Fruit fly (Drosophila melanogaster): ENCODE results near the gene CG15332.

DNA sequence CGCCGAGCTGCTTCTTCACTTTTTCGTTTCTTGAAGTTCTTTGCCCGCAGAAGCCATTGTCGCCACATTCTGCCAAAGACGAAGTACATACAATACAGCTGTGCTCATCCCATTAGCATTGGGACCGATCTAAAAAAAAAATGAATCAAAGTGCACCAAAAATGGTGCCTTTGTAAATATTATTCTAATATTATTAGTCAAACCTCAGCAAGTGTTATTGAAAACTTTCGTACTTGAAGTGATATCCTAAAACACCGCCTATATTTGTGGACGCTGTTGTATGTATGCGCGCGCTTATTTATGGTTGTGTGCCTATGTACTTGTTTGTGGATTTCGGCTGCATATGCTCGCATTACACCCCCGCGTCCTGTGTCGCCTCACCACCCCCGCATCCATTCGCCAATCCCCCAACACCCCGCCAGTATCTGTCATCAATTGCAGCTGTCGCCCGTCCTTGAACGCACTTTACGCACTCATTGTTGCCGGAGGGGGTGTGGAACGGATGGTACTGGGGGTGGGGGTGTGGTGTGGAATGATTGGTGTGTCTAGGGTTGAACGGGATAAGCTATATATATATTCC is 16.7 kb upstream of the CG15332 start:
- TF ChIP-seq Dll (optimal IDR thresholded peaks at IDR 0.05), result no peak
- no peak for TF ChIP-seq pan (optimal IDR thresholded peaks at IDR 0.05)
- TF ChIP-seq EcR (GFP tag; optimal IDR thresholded peaks at IDR 0.05), result no peak

All from whole organism.